Fruit fly (Drosophila melanogaster) whole organism, embryonic: ENCODE results near the gene Neto.

Source experiments
- CG11398 ChIP-seq: fragments of 200-800 bp; sonication (Bioruptor generic); optimal IDR thresholded peaks from 2 replicates; lab custom pipeline; 2016; ENCODE audit warnings: missing biosample characterization, missing genetic modification characterization
- CG2116 ChIP-seq: fragments of 200-800 bp; sonication (Bioruptor generic); optimal IDR thresholded peaks from 3 replicates; lab custom pipeline; 2018; ENCODE audit warnings: missing biosample characterization, mild to moderate bottlenecking, missing genetic modification characterization
- CG4404 ChIP-seq: fragments of 200-800 bp; sonication (Bioruptor generic); IDR thresholded peaks from 2 replicates; pipeline ENCODE4 v1.3.6; 2022; ENCODE audit warnings: missing biosample characterization, missing genetic modification characterization
- CG7745 ChIP-seq: fragments of 200-800 bp; sonication (Bioruptor generic); optimal IDR thresholded peaks from 2 replicates; lab custom pipeline; 2018; ENCODE audit warnings: missing biosample characterization, mild to moderate bottlenecking, missing genetic modification characterization, moderate library complexity
- CkIIα-i1 ChIP-seq: fragments of 200-800 bp; sonication (Bioruptor generic); IDR thresholded peaks from 2 replicates; pipeline ENCODE4 v1.3.6; 2022; ENCODE audit warnings: missing biosample characterization, missing genetic modification characterization
- D19A ChIP-seq: fragments of 200-800 bp; optimal IDR thresholded peaks from 3 replicates; lab custom pipeline; 2019; ENCODE audit warnings: missing biosample characterization, mild to moderate bottlenecking, missing genetic modification characterization, moderate library complexity
- Scr ChIP-seq: fragments of 200-800 bp; sonication (Bioruptor generic); IDR thresholded peaks from 2 replicates; pipeline ENCODE4 v1.3.6; 2022; ENCODE audit warnings: missing biosample characterization, missing genetic modification characterization; ENCODE audit not compliant: partially characterized antibody
- bcd ChIP-seq: fragments of 200-800 bp; sonication (Bioruptor generic); optimal IDR thresholded peaks from 2 replicates; lab custom pipeline; 2017; ENCODE audit warnings: missing biosample characterization, mild to moderate bottlenecking, missing genetic modification characterization
- br ChIP-seq: fragments of >200 bp; optimal IDR thresholded peaks from 2 replicates; lab custom pipeline; 2017
- crc ChIP-seq: fragments of 200-800 bp; sonication (Bioruptor generic); optimal IDR thresholded peaks from 2 replicates; lab custom pipeline; 2016; ENCODE audit warnings: missing biosample characterization, missing genetic modification characterization
- nmo ChIP-seq: fragments of 200-800 bp; sonication (Bioruptor generic); optimal IDR thresholded peaks from 2 replicates; lab custom pipeline; 2018; ENCODE audit warnings: missing biosample characterization, mild to moderate bottlenecking, missing genetic modification characterization, moderate library complexity

DNA sequence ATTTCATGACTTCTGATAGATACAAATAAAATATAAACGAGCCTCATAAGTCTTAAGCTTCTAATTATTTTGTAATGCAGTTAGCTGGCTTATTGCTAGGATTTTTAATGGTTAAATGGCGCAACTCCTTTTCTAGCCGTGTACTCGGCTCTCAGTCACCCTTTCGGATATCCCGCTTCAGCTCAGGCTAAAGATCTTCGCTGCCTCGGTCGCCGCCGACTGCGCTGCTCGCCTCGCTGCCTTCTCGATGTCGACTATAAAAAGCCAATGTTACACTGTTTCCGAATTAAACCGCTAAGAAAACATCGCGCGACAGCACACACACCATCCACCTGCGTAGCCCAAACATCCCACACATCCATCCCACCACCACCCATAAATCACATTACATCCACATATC, 97.6 kb downstream of the Neto start, which contains the start of gene Cpr12A:
- TF ChIP-seq bcd (GFP tag; lab: Kevin White, UChicago) (no peak), CkIIα-i1 (GFP tag; lab: Robert Waterston, UW) (no peak), CG7745 (tag; lab: Kevin White, UChicago) (no peak), CG11398 (no peak), D19A (tag; lab: Kevin White, UChicago) (no peak), br (no peak), CG4404 (no peak), crc (no peak), nmo (GFP tag; lab: Kevin White, UChicago) (no peak), CG2116 (GFP tag; lab: Kevin White, UChicago) (no peak), Scr (no peak)
